Worm (Caenorhabditis elegans) whole organism, L1 larva: ENCODE measurements around the gene K11E4.1.

Source experiments
- efl-3 ChIP-seq: fragments of 200-800 bp; sonication (Bioruptor generic); optimal IDR thresholded peaks from 2 replicates; lab custom pipeline; 2018; ENCODE audit warnings: mild to moderate bottlenecking, missing genetic modification characterization, missing compliant biosample characterization
- mdl-1 ChIP-seq, 2 experiments: fragments of 150-350 bp; optimal IDR thresholded peaks; 2 replicates each; lab custom pipeline; 2014 to 2017; ENCODE audit warnings: missing biosample characterization in 2 of 2, missing genetic modification characterization in 2 of 2, inconsistent platforms in 1 of 2
- skn-1 ChIP-seq: fragments of 150-350 bp; optimal IDR thresholded peaks from 2 replicates; lab custom pipeline; 2014; ENCODE audit warnings: missing biosample characterization, missing genetic modification characterization

- TF ChIP-seq skn-1 (tag; lab: Kevin White, UChicago) (no peak), mdl-1 (tag; optimal IDR thresholded peaks at IDR 0.05; lab: Kevin White, UChicago) (no peak), efl-3 (GFP tag; lab: Kevin White, UChicago) (no peak)
Measured at ce11 chrX:13736679-13737078, 22.7 kb downstream of the K11E4.1 start.
